Worm (Caenorhabditis elegans) whole organism, late embryonic: ENCODE measurements around the gene skr-14.

ENCODE experiments used
- ceh-22 ChIP-seq: sonication (generic microtip); optimal IDR thresholded peaks from 2 replicates; lab custom pipeline; 2017; ENCODE audit warnings: missing biosample characterization, missing genetic modification characterization
- npax-4 ChIP-seq: sonication (generic microtip); optimal IDR thresholded peaks from 2 replicates; lab custom pipeline; 2016; ENCODE audit warnings: missing genetic modification characterization, missing compliant biosample characterization
- pha-4 ChIP-seq: fragments of 150-350 bp; optimal IDR thresholded peaks from 2 replicates; lab custom pipeline; 2018; ENCODE audit warnings: missing biosample characterization, missing genetic modification reagents, missing genetic modification characterization
- rnt-1 ChIP-seq: sonication (generic microtip); optimal IDR thresholded peaks from 2 replicates; lab custom pipeline; 2016; ENCODE audit warnings: missing genetic modification characterization, missing compliant biosample characterization
- sdc-2 ChIP-seq: sonication (generic microtip); optimal IDR thresholded peaks from 2 replicates; lab custom pipeline; 2016; ENCODE audit warnings: missing genotype, missing genetic modification characterization, missing compliant biosample characterization

ce11 chrV:4384482-4384881 lies 36.9 kb downstream of the skr-14 start, which contains the start of gene F13A2.2:
- TF ChIP-seq rnt-1 (no peak), pha-4 (tag; lab: Kevin White, UChicago) (no peak), ceh-22 (tag; lab: Kevin White, UChicago) (no peak), npax-4 (no peak), sdc-2 (tag; lab: Kevin White, UChicago) (no peak)
